Worm (Caenorhabditis elegans): ENCODE data around the gene acp-2.
A peak's percentile ranks its signal among the peaks of the same experiment; 100 is the strongest.

The acp-2 gene

ce11 chrII:8480166-8480565 is 48.3 kb upstream of the acp-2 start, which contains the start of gene lact-4 (continued):
- no peak for TF ChIP-seq rpc-1 (optimal IDR thresholded peaks at IDR 0.05)
- no peak for TF ChIP-seq rpc-1 (tag; optimal IDR thresholded peaks at IDR 0.05)
- TF ChIP-seq B0035.1 (tag; optimal IDR thresholded peaks at IDR 0.05), result no peak
- TF ChIP-seq unc-62 (GFP tag; optimal IDR thresholded peaks at IDR 0.05), result no peak
- no peak for TF ChIP-seq ceh-91 (GFP tag; IDR thresholded peaks at IDR 0.05)
- no peak for TF ChIP-seq F23B12.7 (tag; optimal IDR thresholded peaks at IDR 0.05; ENCODE audit: insufficient read depth)
- TF ChIP-seq lsl-1 (GFP tag; optimal IDR thresholded peaks at IDR 0.05), result peak; percentile 41
- 0 out of 2 replicates have a peak, but pooled peaks have one; percentile 9 for TF ChIP-seq madf-3 (GFP tag; IDR thresholded peaks at IDR 0.05)
- 0 out of 2 replicates have a peak, but pooled peaks have one; percentile 31 for TF ChIP-seq Y56A3A.18 (GFP tag; IDR thresholded peaks at IDR 0.05)
- no peak for TF ChIP-seq snpc-1.3 (tag; optimal IDR thresholded peaks at IDR 0.05; ENCODE audit: insufficient read depth)
- TF ChIP-seq Y67H2A.10 (GFP tag; conservative IDR thresholded peaks at IDR 0.05), result no peak

ce11 chrII:8479337-8479736 is 47.5 kb upstream of the acp-2 start:
- TF ChIP-seq ceh-58 (GFP tag; IDR thresholded peaks at IDR 0.05) (0 out of 2 replicates have a peak, but pooled peaks have one; percentile 67), ZK185.1 (tag; optimal IDR thresholded peaks at IDR 0.05; ENCODE audit: poor library complexity, severe bottlenecking) (no peak), lsy-27 (tag; optimal IDR thresholded peaks at IDR 0.05; ENCODE audit: borderline replicate concordance, insufficient read depth) (no peak), ama-1 (optimal IDR thresholded peaks at IDR 0.05) (no peak), ama-1 (GFP tag; optimal IDR thresholded peaks at IDR 0.05) (no peak), fkh-3 (tag; optimal IDR thresholded peaks at IDR 0.05) (no peak), Y56A3A.18 (GFP tag; IDR thresholded peaks at IDR 0.05) (peak; percentile 8; the same call in 1 of the 2 replicates), mes-4 (tag; optimal IDR thresholded peaks at IDR 0.05) (no peak), Y53G8AR.9 (GFP tag; conservative IDR thresholded peaks at IDR 0.05) (0 out of 2 replicates have a peak, but pooled peaks have one; percentile 16)

ce11 chrII:8475306-8475822 is 43.5 kb upstream of the acp-2 start, which contains the start of the genes M05D6.1 and M05D6.3:
TSS of gene M05D6.1 (minus strand) at chrII:8475406.
TSS of gene M05D6.3 (plus strand) at chrII:8475772.
- TF ChIP-seq B0035.1 (tag; optimal IDR thresholded peaks at IDR 0.05), result no peak
- TF ChIP-seq dpff-1 (tag; optimal IDR thresholded peaks at IDR 0.05), result no peak
- no peak for TF ChIP-seq Y53G8AR.9 (GFP tag; conservative IDR thresholded peaks at IDR 0.05)

- no peak for TF ChIP-seq unc-130 (GFP tag; optimal IDR thresholded peaks at IDR 0.05)
- TF ChIP-seq nhr-80 (tag; optimal IDR thresholded peaks at IDR 0.05), result no peak
- TF ChIP-seq madf-8 (GFP tag; conservative IDR thresholded peaks at IDR 0.05), result no peak
- TF ChIP-seq dpff-1 (tag; optimal IDR thresholded peaks at IDR 0.05), result no peak
- TF ChIP-seq hmg-20 (GFP tag; IDR thresholded peaks at IDR 0.05), result no peak
These were observed 41.1 kb upstream of the acp-2 start for ce11 chrII:8472916-8473315.

- TF ChIP-seq ceh-27 (GFP tag; optimal IDR thresholded peaks at IDR 0.05) (no peak), Y53F4B.3 (GFP tag; IDR thresholded peaks at IDR 0.05) (no peak), let-607 (tag; optimal IDR thresholded peaks at IDR 0.05) (no peak), attf-6 (GFP tag; IDR thresholded peaks at IDR 0.05) (no peak), dox-1 (GFP tag; IDR thresholded peaks at IDR 0.05) (no peak), tlf-1 (GFP tag; optimal IDR thresholded peaks at IDR 0.05) (no peak), dpff-1 (tag; optimal IDR thresholded peaks at IDR 0.05) (no peak), lin-26 (GFP tag; IDR thresholded peaks at IDR 0.05) (no peak), lsy-27 (tag; optimal IDR thresholded peaks at IDR 0.05; ENCODE audit: borderline replicate concordance, insufficient read depth) (no peak), tbp1 (GFP tag; optimal IDR thresholded peaks at IDR 0.05) (no peak), ceh-79 (tag; optimal IDR thresholded peaks at IDR 0.05) (no peak), nhr-179 (tag; optimal IDR thresholded peaks at IDR 0.05) (no peak), F33H1.4 (GFP tag; IDR thresholded peaks at IDR 0.05) (no peak), snpc-1.1 (tag; optimal IDR thresholded peaks at IDR 0.05; ENCODE audit: insufficient read depth) (no peak), hlh-12 (tag; optimal IDR thresholded peaks at IDR 0.05) (no peak)
These were observed 39.3 kb upstream of the acp-2 start, which contains the start of gene M05D6.8 for ce11 chrII:8471139-8471538. TSS of gene M05D6.8 (minus strand) at chrII:8471239.
